Fruit fly (Drosophila melanogaster) whole organism, prepupa: ENCODE data around the gene Actbeta.

Source experiments
- CG10631 ChIP-seq: fragments of 200-800 bp; sonication (Bioruptor generic); optimal IDR thresholded peaks from 2 replicates; lab custom pipeline; 2016; ENCODE audit warnings: missing biosample characterization, missing genetic modification characterization
- CG10669 ChIP-seq: fragments of 200-800 bp; sonication (Bioruptor generic); optimal IDR thresholded peaks from 3 replicates; lab custom pipeline; 2018; ENCODE audit warnings: missing biosample characterization, mild to moderate bottlenecking, missing genetic modification characterization, moderate library complexity
- CG11294 ChIP-seq: fragments of 200-800 bp; sonication (Bioruptor generic); IDR thresholded peaks from 2 replicates; pipeline ENCODE4 v1.3.6; 2022; ENCODE audit warnings: missing biosample characterization, missing genetic modification characterization
- CG11762 ChIP-seq: fragments of 200-800 bp; sonication (Bioruptor generic); optimal IDR thresholded peaks from 3 replicates; lab custom pipeline; 2016; ENCODE audit warnings: missing biosample characterization, missing genetic modification characterization; ENCODE audit not compliant: insufficient read depth
- CG3032 ChIP-seq: fragments of 200-800 bp; optimal IDR thresholded peaks from 2 replicates; lab custom pipeline; 2019; ENCODE audit warnings: missing biosample characterization, mild to moderate bottlenecking, missing genetic modification characterization, moderate library complexity
- CG31627 ChIP-seq: fragments of 200-800 bp; sonication (Bioruptor generic); optimal IDR thresholded peaks from 3 replicates; lab custom pipeline; 2016; ENCODE audit warnings: missing biosample characterization, missing genetic modification characterization
- CG34406 ChIP-seq: fragments of 200-800 bp; sonication (Bioruptor generic); optimal IDR thresholded peaks from 3 replicates; lab custom pipeline; 2016; ENCODE audit warnings: missing biosample characterization, missing genetic modification characterization
- CG3919 ChIP-seq: fragments of 200-800 bp; sonication (Bioruptor generic); optimal IDR thresholded peaks from 3 replicates; lab custom pipeline; 2016; ENCODE audit warnings: missing biosample characterization, missing genetic modification characterization
- CG4318 ChIP-seq: fragments of 200-800 bp; sonication (Bioruptor generic); optimal IDR thresholded peaks from 3 replicates; lab custom pipeline; 2017; ENCODE audit warnings: missing biosample characterization, mild to moderate bottlenecking, missing genetic modification characterization
- CG6163 ChIP-seq: fragments of 200-800 bp; sonication (Bioruptor generic); IDR thresholded peaks from 3 replicates; pipeline ENCODE4 v1.3.6; 2022; ENCODE audit warnings: missing biosample characterization, missing genetic modification characterization
- CG6808 ChIP-seq: fragments of 200-800 bp; sonication (Bioruptor generic); optimal IDR thresholded peaks from 3 replicates; lab custom pipeline; 2017; ENCODE audit warnings: missing biosample characterization, missing genetic modification characterization, mild to moderate bottlenecking, moderate library complexity, missing genetic modification reagents
- CG6854 ChIP-seq: fragments of 200-800 bp; sonication (Bioruptor generic); optimal IDR thresholded peaks from 2 replicates; lab custom pipeline; 2017; ENCODE audit warnings: missing biosample characterization, mild to moderate bottlenecking, missing genetic modification characterization
- CG7368 ChIP-seq: fragments of 200-800 bp; sonication (Bioruptor generic); optimal IDR thresholded peaks from 3 replicates; lab custom pipeline; 2016; ENCODE audit warnings: missing biosample characterization, missing genetic modification characterization
- CG9139 ChIP-seq: fragments of 200-800 bp; sonication (Bioruptor generic); optimal IDR thresholded peaks from 3 replicates; lab custom pipeline; 2017; ENCODE audit warnings: missing biosample characterization, mild to moderate bottlenecking, missing genetic modification characterization
- Eip75B ChIP-seq: fragments of 200-800 bp; sonication (Bioruptor generic); optimal IDR thresholded peaks from 3 replicates; lab custom pipeline; 2016; ENCODE audit warnings: missing biosample characterization, missing genetic modification characterization
- Eip78C ChIP-seq: fragments of 200-800 bp; sonication (Bioruptor generic); peaks from one replicate; lab custom pipeline; 2016; ENCODE audit warnings: missing biosample characterization, missing genetic modification characterization
- Eip93F ChIP-seq: fragments of 200-800 bp; sonication (Bioruptor generic); optimal IDR thresholded peaks from 2 replicates; lab custom pipeline; 2016; ENCODE audit warnings: missing biosample characterization, mild to moderate bottlenecking, missing genetic modification characterization
- Ets21C ChIP-seq: fragments of 200-800 bp; sonication (Bioruptor generic); optimal IDR thresholded peaks from 3 replicates; lab custom pipeline; 2016; ENCODE audit warnings: missing biosample characterization, missing genetic modification characterization
- Ets96B ChIP-seq: fragments of 200-800 bp; optimal IDR thresholded peaks from 2 replicates; lab custom pipeline; 2019; ENCODE audit warnings: missing biosample characterization, mild to moderate bottlenecking, missing genetic modification characterization, moderate library complexity
- Gug ChIP-seq: fragments of 200-800 bp; sonication (Bioruptor generic); IDR thresholded peaks from 2 replicates; pipeline ENCODE4 v1.3.6; 2022; ENCODE audit warnings: missing biosample characterization, missing genetic modification characterization
- Hr38 ChIP-seq: sonication (Bioruptor generic); optimal IDR thresholded peaks from 2 replicates; lab custom pipeline; 2016; ENCODE audit warnings: missing biosample characterization, missing genetic modification characterization
- Hr39 ChIP-seq: fragments of 200-800 bp; sonication (Bioruptor generic); optimal IDR thresholded peaks from 2 replicates; lab custom pipeline; 2016; ENCODE audit warnings: missing biosample characterization, missing genetic modification characterization
- Hr4 ChIP-seq: fragments of 200-800 bp; sonication (Bioruptor generic); optimal IDR thresholded peaks from 3 replicates; lab custom pipeline; 2016; ENCODE audit warnings: missing biosample characterization, missing genetic modification characterization
- Met ChIP-seq: fragments of 200-800 bp; sonication (Bioruptor generic); optimal IDR thresholded peaks from 3 replicates; lab custom pipeline; 2016; ENCODE audit warnings: missing biosample characterization, missing genetic modification characterization
- OdsH ChIP-seq: fragments of 200-800 bp; sonication (Bioruptor generic); optimal IDR thresholded peaks from 3 replicates; lab custom pipeline; 2016; ENCODE audit warnings: missing biosample characterization, missing genetic modification characterization
- Sox102F ChIP-seq: fragments of 200-800 bp; sonication (Bioruptor generic); optimal IDR thresholded peaks from 2 replicates; lab custom pipeline; 2016; ENCODE audit warnings: missing biosample characterization, mild to moderate bottlenecking, missing genetic modification characterization
- Sox14 ChIP-seq: fragments of 200-800 bp; sonication (Bioruptor generic); optimal IDR thresholded peaks from 3 replicates; lab custom pipeline; 2016; ENCODE audit warnings: missing biosample characterization, missing genetic modification characterization
- achi ChIP-seq: fragments of 200-800 bp; sonication (Bioruptor generic); optimal IDR thresholded peaks from 3 replicates; lab custom pipeline; 2016; ENCODE audit warnings: missing biosample characterization, missing genetic modification characterization
- acj6 ChIP-seq: fragments of 200-800 bp; sonication (Bioruptor generic); optimal IDR thresholded peaks from 3 replicates; lab custom pipeline; 2016; ENCODE audit warnings: missing biosample characterization, missing genetic modification characterization
- dac ChIP-seq: fragments of 200-800 bp; sonication (Bioruptor generic); optimal IDR thresholded peaks from 2 replicates; lab custom pipeline; 2017; ENCODE audit warnings: missing biosample characterization, mild to moderate bottlenecking, missing genetic modification characterization
- dsx ChIP-seq: fragments of 200-800 bp; optimal IDR thresholded peaks from 3 replicates; lab custom pipeline; 2019; ENCODE audit warnings: missing biosample characterization, mild to moderate bottlenecking, missing genetic modification characterization, moderate library complexity; ENCODE audit not compliant: poor library complexity, severe bottlenecking
- eg ChIP-seq: fragments of 200-800 bp; sonication (Bioruptor generic); IDR thresholded peaks from 3 replicates; pipeline ENCODE4 v1.3.6; 2022; ENCODE audit warnings: missing biosample characterization, missing genetic modification characterization
- esn ChIP-seq: fragments of 200-800 bp; sonication (Bioruptor generic); optimal IDR thresholded peaks from 2 replicates; lab custom pipeline; 2016; ENCODE audit warnings: missing biosample characterization, mild to moderate bottlenecking, missing genetic modification characterization, moderate library complexity
- fd85E ChIP-seq: fragments of 200-800 bp; sonication (Bioruptor generic); optimal IDR thresholded peaks from 3 replicates; lab custom pipeline; 2016; ENCODE audit warnings: missing biosample characterization, missing genetic modification characterization
- fkh ChIP-seq: fragments of 200-800 bp; sonication (Bioruptor generic); optimal IDR thresholded peaks from 3 replicates; lab custom pipeline; 2017; ENCODE audit warnings: missing biosample characterization, mild to moderate bottlenecking, missing genetic modification characterization, moderate library complexity
- net ChIP-seq: fragments of 200-800 bp; sonication (Bioruptor generic); optimal IDR thresholded peaks from 3 replicates; lab custom pipeline; 2016; ENCODE audit warnings: missing biosample characterization, missing genetic modification characterization
- pdm3 ChIP-seq: fragments of 200-800 bp; sonication (Bioruptor generic); optimal IDR thresholded peaks from 3 replicates; lab custom pipeline; 2016; ENCODE audit warnings: missing biosample characterization, missing genetic modification characterization
- salr ChIP-seq, 2 experiments: fragments of 200-800 bp; sonication (Bioruptor generic); optimal IDR thresholded peaks; 3 replicates each; lab custom pipeline; 2016 to 2018; ENCODE audit warnings: missing biosample characterization in 2 of 2, missing genetic modification characterization in 2 of 2, mild to moderate bottlenecking in 1 of 2
- svp ChIP-seq: fragments of 200-800 bp; sonication (Bioruptor generic); peaks from one replicate; lab custom pipeline; 2016; ENCODE audit warnings: missing biosample characterization, missing genetic modification characterization

The Actbeta gene

dm6 chr4:1053653-1054163 lies 30.9 kb downstream of the Actbeta start, which contains the start of gene CaMKII:
CaMKII (minus strand) TSS chr4:1053703.
- no peak for TF ChIP-seq net (GFP tag; lab: Kevin White, UChicago)
- peak; percentile 1 for TF ChIP-seq Sox102F (GFP tag; lab: Kevin White, UChicago)
- TF ChIP-seq Ets21C, result no peak
- no peak for TF ChIP-seq CG4318 (GFP tag; lab: Kevin White, UChicago)
- TF ChIP-seq Sox14, result peak; percentile 7
- no peak for TF ChIP-seq Gug (GFP tag; lab: Robert Waterston, UW)
- TF ChIP-seq Hr39, result no peak
- no peak for TF ChIP-seq CG3032 (tag; lab: Kevin White, UChicago)
- peak; percentile 36 for TF ChIP-seq acj6 (GFP tag; lab: Kevin White, UChicago)
- no peak for TF ChIP-seq Hr38
- TF ChIP-seq Eip75B (GFP tag; lab: Kevin White, UChicago), result peak; percentile 17
- TF ChIP-seq Hr4 (GFP tag; lab: Kevin White, UChicago), result peak; percentile 35
- no peak for TF ChIP-seq svp (GFP tag; lab: Kevin White, UChicago)
- TF ChIP-seq esn (GFP tag; lab: Kevin White, UChicago), result peak; percentile 28
- no peak for TF ChIP-seq Eip93F (GFP tag; lab: Kevin White, UChicago)
- peak; percentile 2 for TF ChIP-seq CG10669 (GFP tag; lab: Kevin White, UChicago)
- no peak for TF ChIP-seq fkh (GFP tag; lab: Kevin White, UChicago)
- no peak for TF ChIP-seq CG11294
- TF ChIP-seq CG11762 (GFP tag; lab: Kevin White, UChicago), result no peak
- peak; percentile 33 for TF ChIP-seq pdm3 (GFP tag; lab: Kevin White, UChicago)
- no peak for TF ChIP-seq CG9139 (GFP tag; lab: Kevin White, UChicago)
- TF ChIP-seq fd85E (GFP tag; lab: Kevin White, UChicago), result no peak
- peak; percentile 83 for TF ChIP-seq Eip78C (GFP tag; lab: Kevin White, UChicago)
- TF ChIP-seq CG34406, result peak; percentile 16
- no peak for TF ChIP-seq dac
- TF ChIP-seq salr (GFP tag; optimal IDR thresholded peaks at IDR 0.05; lab: Kevin White, UChicago), result no peak
- peak; percentile 35 for TF ChIP-seq Met
- no peak for TF ChIP-seq CG7368 (GFP tag; lab: Kevin White, UChicago)
- peak; percentile 46 for TF ChIP-seq OdsH
- peak; percentile 44 for TF ChIP-seq CG10631 (GFP tag; lab: Kevin White, UChicago)
- peak; percentile 4 for TF ChIP-seq Ets96B (tag; lab: Kevin White, UChicago)
- no peak for TF ChIP-seq CG6163 (GFP tag; lab: Robert Waterston, UW)

DNA sequence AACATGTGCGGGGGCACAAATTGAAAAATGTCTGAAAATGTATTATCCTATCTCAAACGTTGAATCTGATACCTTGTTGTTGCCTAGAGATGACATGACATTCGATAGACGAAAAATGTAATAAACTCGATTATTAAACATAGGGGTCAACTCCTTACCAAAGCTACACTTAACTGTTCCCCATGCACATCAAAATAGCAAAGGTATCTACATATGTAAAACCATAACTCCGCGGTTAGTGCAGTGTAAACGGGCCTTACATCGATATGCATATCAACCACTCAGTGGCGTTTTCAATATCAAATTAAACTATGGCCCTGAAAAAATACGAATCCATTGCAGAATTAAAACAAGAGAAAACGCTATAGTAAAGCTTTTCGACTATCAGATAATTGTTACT lies 33.3 kb downstream of the Actbeta start:
- peak; percentile 38 for TF ChIP-seq CG3032 (tag; lab: Kevin White, UChicago)
- TF ChIP-seq OdsH, result peak; percentile 8
- no peak for TF ChIP-seq CG11762 (GFP tag; lab: Kevin White, UChicago)

DNA sequence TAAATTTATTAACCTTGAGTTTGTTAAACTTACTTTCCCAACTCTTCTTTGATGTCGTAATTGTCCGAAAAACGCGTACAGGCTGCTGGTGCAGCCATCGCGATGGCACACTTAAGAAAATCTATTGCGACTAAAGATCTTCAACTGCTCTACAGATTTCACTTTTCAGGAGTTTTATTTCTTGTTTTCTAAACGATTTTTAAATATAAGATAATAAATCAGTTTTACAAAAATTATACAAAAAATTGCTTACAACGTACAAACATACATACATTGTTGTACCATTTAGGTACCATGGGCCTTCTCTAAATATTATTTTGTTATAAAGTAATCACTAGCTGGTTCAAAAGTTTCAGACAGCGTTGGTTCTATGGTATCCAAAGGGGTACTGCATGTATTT lies 34.2 kb downstream of the Actbeta start:
- TF ChIP-seq Eip75B (GFP tag; lab: Kevin White, UChicago), result no peak
- TF ChIP-seq dsx (GFP tag; lab: Kevin White, UChicago), result no peak
- TF ChIP-seq CG31627 (GFP tag; lab: Kevin White, UChicago), result no peak
- TF ChIP-seq eg, result no peak
- no peak for TF ChIP-seq salr (GFP tag; optimal IDR thresholded peaks at IDR 0.05; lab: Kevin White, UChicago)
- no peak for TF ChIP-seq CG4318 (GFP tag; lab: Kevin White, UChicago)

- no peak for TF ChIP-seq CG6808 (GFP tag; lab: Kevin White, UChicago)
- TF ChIP-seq CG3919, result no peak
- no peak for TF ChIP-seq achi (GFP tag; lab: Kevin White, UChicago)
- no peak for TF ChIP-seq CG6854 (GFP tag; lab: Kevin White, UChicago)
These were observed 51.8 kb downstream of the Actbeta start for dm6 chr4:1032610-1033297.
